Worm (Caenorhabditis elegans) whole organism, L4 larva: Measurements from ENCODE around the gene ptp-3.

ENCODE experiments used
- aly-2 ChIP-seq: sonication (generic microtip); optimal IDR thresholded peaks from 2 replicates; lab custom pipeline; 2018; ENCODE audit warnings: missing biosample characterization, missing genetic modification characterization
- dpl-1 ChIP-seq: fragments of 150-350 bp; optimal IDR thresholded peaks from 2 replicates; lab custom pipeline; 2014; ENCODE audit warnings: missing biosample characterization, missing genetic modification reagents, missing genetic modification characterization
- egl-27 ChIP-seq: sonication (generic microtip); optimal IDR thresholded peaks from 3 replicates; lab custom pipeline; 2017; ENCODE audit warnings: missing biosample characterization, missing genetic modification reagents, missing genetic modification characterization
- lin-1 ChIP-seq: fragments of 200-800 bp; sonication (Bioruptor generic); IDR thresholded peaks from 2 replicates; pipeline ENCODE4 v1.3.6; 2022; ENCODE audit warnings: missing genetic modification reagents, missing genetic modification characterization, missing compliant biosample characterization
- lin-13 ChIP-seq: fragments of 150-350 bp; optimal IDR thresholded peaks from 2 replicates; lab custom pipeline; 2014; ENCODE audit warnings: missing biosample characterization, missing genetic modification reagents, missing genetic modification characterization
- nhr-76 ChIP-seq: fragments of 150-350 bp; optimal IDR thresholded peaks from 2 replicates; lab custom pipeline; 2014; ENCODE audit warnings: missing biosample characterization, missing genetic modification characterization
- pqm-1 ChIP-seq: sonication (generic microtip); optimal IDR thresholded peaks from 2 replicates; lab custom pipeline; 2017; ENCODE audit warnings: missing biosample characterization, missing genetic modification characterization

DNA sequence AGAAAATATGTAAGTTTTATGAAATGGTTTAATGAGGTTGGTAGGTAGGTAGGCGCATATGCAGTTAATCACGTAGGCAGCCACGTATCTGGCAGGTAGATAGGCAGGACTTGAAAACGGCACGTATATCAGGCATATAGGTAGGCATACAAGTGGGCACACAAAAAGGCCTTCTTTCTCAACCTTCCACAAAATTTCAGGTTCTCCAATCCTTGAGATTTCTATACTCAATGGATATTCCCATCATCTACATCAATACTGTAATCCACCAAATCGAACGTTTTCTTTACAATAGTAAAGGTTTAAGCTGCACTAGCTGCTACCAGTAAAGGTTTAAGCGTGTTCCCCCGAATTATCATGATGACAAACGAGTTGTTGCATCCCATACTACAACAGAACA lies 43.0 kb upstream of the ptp-3 start:
- TF ChIP-seq pqm-1 (no peak), lin-1 (GFP tag; lab: Robert Waterston, UW) (no peak), egl-27 (tag; lab: Kevin White, UChicago) (no peak), dpl-1 (GFP tag; lab: Kevin White, UChicago) (no peak), nhr-76 (no peak), lin-13 (GFP tag; lab: Kevin White, UChicago) (no peak), aly-2 (no peak)
